Worm (Caenorhabditis elegans): ENCODE results near the gene pqn-91.

The pqn-91 gene

ce11 chrIV:15291607-15292006, at the start of gene pqn-91:
Gene pqn-91, plus strand, starts transcription at chrIV:15291907.
- TF ChIP-seq B0336.3 (GFP tag; IDR thresholded peaks at IDR 0.05): no peak
- no peak for TF ChIP-seq Y56A3A.18 (GFP tag; IDR thresholded peaks at IDR 0.05)
- no peak for TF ChIP-seq attf-3 (GFP tag; conservative IDR thresholded peaks at IDR 0.05)
- TF ChIP-seq ets-4 (GFP tag; optimal IDR thresholded peaks at IDR 0.05): no peak
- no peak for TF ChIP-seq madf-10 (tag; optimal IDR thresholded peaks at IDR 0.05)
- no peak for TF ChIP-seq F37B4.10 (GFP tag; IDR thresholded peaks at IDR 0.05)

- TF ChIP-seq Y53G8AR.9 (GFP tag; conservative IDR thresholded peaks at IDR 0.05) (no peak), Y56A3A.18 (GFP tag; IDR thresholded peaks at IDR 0.05) (no peak), mes-4 (tag; optimal IDR thresholded peaks at IDR 0.05) (no peak), akir-1 (GFP tag; optimal IDR thresholded peaks at IDR 0.05) (no peak), B0336.3 (GFP tag; IDR thresholded peaks at IDR 0.05) (no peak), bed-1 (GFP tag; IDR thresholded peaks at IDR 0.05) (no peak), athp-1 (tag; optimal IDR thresholded peaks at IDR 0.05) (no peak), die-1 (tag; optimal IDR thresholded peaks at IDR 0.05) (no peak)
Measured at ce11 chrIV:15245655-15246054, 46.1 kb upstream of the pqn-91 start, which contains the start of gene Y73F8A.36. Gene Y73F8A.36, plus strand, starts transcription at chrIV:15245955.

DNA sequence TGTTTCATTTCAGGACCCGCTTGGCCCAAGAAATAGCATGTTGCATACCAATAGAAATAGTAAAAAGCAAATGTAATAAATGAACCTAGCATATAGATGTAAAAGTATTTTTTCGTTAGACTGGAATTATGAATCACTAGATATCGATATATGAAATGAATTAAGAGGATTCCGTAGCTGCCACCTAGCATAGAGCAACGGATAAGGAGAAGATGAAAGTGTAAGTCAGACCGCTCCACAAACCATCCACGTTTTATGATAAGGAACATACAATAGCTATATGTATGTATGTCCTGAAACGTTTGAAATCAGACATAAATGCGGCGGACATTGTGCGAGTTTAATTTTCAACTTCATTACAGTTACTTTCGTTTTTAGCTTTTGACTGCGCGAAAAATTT, 40.6 kb upstream of the pqn-91 start:
- no peak for TF ChIP-seq lir-1 (GFP tag; conservative IDR thresholded peaks at IDR 0.05)
- TF ChIP-seq rpc-1 (optimal IDR thresholded peaks at IDR 0.05): no peak
- TF ChIP-seq rpc-1 (tag; optimal IDR thresholded peaks at IDR 0.05): no peak
- no peak for TF ChIP-seq repo-1 (tag; optimal IDR thresholded peaks at IDR 0.05)
- TF ChIP-seq lsl-1 (GFP tag; optimal IDR thresholded peaks at IDR 0.05): no peak
- no peak for TF ChIP-seq bed-1 (GFP tag; IDR thresholded peaks at IDR 0.05)
- TF ChIP-seq tbp1 (GFP tag; optimal IDR thresholded peaks at IDR 0.05): no peak
- TF ChIP-seq nfyb-1 (GFP tag; IDR thresholded peaks at IDR 0.05): no peak
- no peak for TF ChIP-seq sptf-2 (GFP tag; optimal IDR thresholded peaks at IDR 0.05)
- no peak for TF ChIP-seq lin-26 (GFP tag; IDR thresholded peaks at IDR 0.05)
- TF ChIP-seq B0035.1 (tag; optimal IDR thresholded peaks at IDR 0.05): no peak
- TF ChIP-seq ama-1 (optimal IDR thresholded peaks at IDR 0.05): no peak
- TF ChIP-seq ama-1 (GFP tag; optimal IDR thresholded peaks at IDR 0.05): no peak
- no peak for TF ChIP-seq ceh-58 (GFP tag; IDR thresholded peaks at IDR 0.05)
- TF ChIP-seq hsf-1 (GFP tag; IDR thresholded peaks at IDR 0.05): no peak
- no peak for TF ChIP-seq let-607 (tag; optimal IDR thresholded peaks at IDR 0.05)

ce11 chrIV:15252157-15252556, 39.5 kb upstream of the pqn-91 start, which contains the start of gene srj-42:
Gene srj-42, minus strand, starts transcription at chrIV:15252257.
- TF ChIP-seq ztf-3 (GFP tag; optimal IDR thresholded peaks at IDR 0.05) (no peak), F57C9.4 (tag; optimal IDR thresholded peaks at IDR 0.05) (no peak), let-607 (tag; optimal IDR thresholded peaks at IDR 0.05) (no peak), F22D6.2 (tag; optimal IDR thresholded peaks at IDR 0.05) (no peak), unc-62 (GFP tag; optimal IDR thresholded peaks at IDR 0.05) (no peak), xnd-1 (tag; optimal IDR thresholded peaks at IDR 0.05) (no peak), snpc-1.1 (tag; optimal IDR thresholded peaks at IDR 0.05; ENCODE audit: insufficient read depth) (no peak), C17E4.6 (GFP tag; IDR thresholded peaks at IDR 0.05) (no peak), madf-10 (tag; optimal IDR thresholded peaks at IDR 0.05) (no peak), hmg-20 (GFP tag; IDR thresholded peaks at IDR 0.05) (no peak), akir-1 (GFP tag; optimal IDR thresholded peaks at IDR 0.05) (no peak), ceh-91 (GFP tag; IDR thresholded peaks at IDR 0.05) (no peak), tbp1 (GFP tag; optimal IDR thresholded peaks at IDR 0.05) (no peak), madf-3 (GFP tag; IDR thresholded peaks at IDR 0.05) (no peak), F39B2.1 (GFP tag; IDR thresholded peaks at IDR 0.05) (no peak), K11D2.4 (GFP tag; IDR thresholded peaks at IDR 0.05) (no peak), hrde-1 (tag; optimal IDR thresholded peaks at IDR 0.05; ENCODE audit: borderline replicate concordance) (no peak), ceh-100 (GFP tag; IDR thresholded peaks at IDR 0.05) (no peak), sea-2 (GFP tag; IDR thresholded peaks at IDR 0.05) (no peak)
